Worm (Caenorhabditis elegans) whole organism, L4 larva: ENCODE data around the gene F49E10.4.

ENCODE experiments used
- aha-1 ChIP-seq: fragments of 150-350 bp; peaks from one replicate; lab custom pipeline; 2014; ENCODE audit warnings: missing biosample characterization, missing genetic modification characterization
- egl-43 ChIP-seq: fragments of 200-800 bp; sonication (Bioruptor generic); IDR thresholded peaks from 2 replicates; pipeline ENCODE4 v1.3.6; 2022; ENCODE audit warnings: missing genetic modification reagents, missing genetic modification characterization, missing compliant biosample characterization
- fkh-10 ChIP-seq: fragments of 150-350 bp; optimal IDR thresholded peaks from 2 replicates; lab custom pipeline; 2014; ENCODE audit warnings: missing biosample characterization, missing genetic modification reagents, missing genetic modification characterization
- lin-13 ChIP-seq: fragments of 150-350 bp; optimal IDR thresholded peaks from 2 replicates; lab custom pipeline; 2014; ENCODE audit warnings: missing biosample characterization, missing genetic modification reagents, missing genetic modification characterization
- lir-3 ChIP-seq: sonication (generic microtip); optimal IDR thresholded peaks from 2 replicates; lab custom pipeline; 2016; ENCODE audit warnings: mild to moderate bottlenecking, missing genetic modification characterization, missing compliant biosample characterization
- lsy-2 ChIP-seq, 2 experiments: fragments of 150-350 bp in 1 of 2; sonication (generic microtip) in 1 of 2; optimal IDR thresholded peaks; 2 replicates each; lab custom pipeline; 2014 to 2017; ENCODE audit warnings: missing biosample characterization in 2 of 2, missing genetic modification characterization in 2 of 2
- skn-1 ChIP-seq: fragments of 150-350 bp; optimal IDR thresholded peaks from 2 replicates; lab custom pipeline; 2014; ENCODE audit warnings: missing biosample characterization, missing genetic modification characterization

- TF ChIP-seq fkh-10 (GFP tag; lab: Kevin White, UChicago) (no peak), lin-13 (GFP tag; lab: Kevin White, UChicago) (no peak), egl-43 (GFP tag; lab: Robert Waterston, UW) (no peak), skn-1 (tag; lab: Kevin White, UChicago) (no peak), lir-3 (tag; lab: Kevin White, UChicago) (no peak), aha-1 (tag; lab: Kevin White, UChicago) (no peak), lsy-2 (tag; optimal IDR thresholded peaks at IDR 0.05; lab: Kevin White, UChicago) (no peak)
Measured at ce11 chrX:5869603-5870002, 6.1 kb upstream of the F49E10.4 start.
